Worm (Caenorhabditis elegans): ENCODE measurements around the gene T24C4.3.

T24C4.3 gene

ce11 chrIII:887874-888299 is 15.6 kb upstream of the T24C4.3 start (continued):
- no peak for TF ChIP-seq attf-4 (tag; optimal IDR thresholded peaks at IDR 0.05)
- TF ChIP-seq mdt-29 (GFP tag; IDR thresholded peaks at IDR 0.05): no peak
- TF ChIP-seq jun-1 (tag; optimal IDR thresholded peaks at IDR 0.05): no peak
- no peak for TF ChIP-seq nhr-10 (tag; optimal IDR thresholded peaks at IDR 0.05)
- TF ChIP-seq hif-1 (tag; optimal IDR thresholded peaks at IDR 0.05): peak in 1 of 2 experiments; percentile 65
- peak; percentile 92 for TF ChIP-seq fkh-10 (GFP tag; optimal IDR thresholded peaks at IDR 0.05)
- peak; percentile 1 to 72 for TF ChIP-seq mdl-1 (tag; optimal IDR thresholded peaks at IDR 0.05)
- no peak for TF ChIP-seq fos-1 (tag; optimal IDR thresholded peaks at IDR 0.05)
- peak; percentile 84 for TF ChIP-seq ceh-28 (tag; optimal IDR thresholded peaks at IDR 0.05)
- no peak for TF ChIP-seq mxl-2 (GFP tag; conservative IDR thresholded peaks at IDR 0.05)
- no peak for TF ChIP-seq unc-39 (tag; optimal IDR thresholded peaks at IDR 0.05)
- no peak for TF ChIP-seq zag-1 (tag; optimal IDR thresholded peaks at IDR 0.05)
- TF ChIP-seq egl-43 (GFP tag; IDR thresholded peaks at IDR 0.05): peak; percentile 76
- peak; percentile 51; the same call in 1 of the 2 replicates for TF ChIP-seq madf-9 (GFP tag; conservative IDR thresholded peaks at IDR 0.05)
- no peak for TF ChIP-seq ceh-44 (GFP tag; IDR thresholded peaks at IDR 0.05)
- TF ChIP-seq spr-3 (GFP tag; optimal IDR thresholded peaks at IDR 0.05): no peak
- 0 out of 2 replicates have a peak, but pooled peaks have one; percentile 20 for TF ChIP-seq arid-1 (GFP tag; conservative IDR thresholded peaks at IDR 0.05)
- TF ChIP-seq nhr-76 (tag; optimal IDR thresholded peaks at IDR 0.05): no peak
- peak; percentile 60 for TF ChIP-seq nhr-11 (tag; optimal IDR thresholded peaks at IDR 0.05)
- no peak for TF ChIP-seq unc-62 (GFP tag; optimal IDR thresholded peaks at IDR 0.05 in 1 of 2)
- no peak for TF ChIP-seq unc-62 (tag; optimal IDR thresholded peaks at IDR 0.05)
- TF ChIP-seq aha-1 (tag): peak; percentile 94
- no peak for TF ChIP-seq daf-12 (tag; optimal IDR thresholded peaks at IDR 0.05)
- TF ChIP-seq ZK546.5 (tag; optimal IDR thresholded peaks at IDR 0.05): no peak
- TF ChIP-seq T20F7.1 (GFP tag; optimal IDR thresholded peaks at IDR 0.05): peak; percentile 61
- TF ChIP-seq sdz-12 (GFP tag; optimal IDR thresholded peaks at IDR 0.05): no peak
- no peak for TF ChIP-seq tag-97 (GFP tag; IDR thresholded peaks at IDR 0.05)
- no peak for TF ChIP-seq ceh-62 (tag; optimal IDR thresholded peaks at IDR 0.05)
- TF ChIP-seq mes-2 (tag; optimal IDR thresholded peaks at IDR 0.05; ENCODE audit: poor library complexity, severe bottlenecking): peak; percentile 21
- TF ChIP-seq nhr-42 (GFP tag; IDR thresholded peaks at IDR 0.05): no peak
- peak; percentile 60 to 77 for TF ChIP-seq lsy-2 (tag; optimal IDR thresholded peaks at IDR 0.05)
- no peak for TF ChIP-seq Y105C5A.15 (GFP tag; IDR thresholded peaks at IDR 0.05)
- TF ChIP-seq nhr-237 (tag; optimal IDR thresholded peaks at IDR 0.05): no peak
- TF ChIP-seq Y48G9A.11 (GFP tag; IDR thresholded peaks at IDR 0.05): no peak
- TF ChIP-seq ces-1 (GFP tag; optimal IDR thresholded peaks at IDR 0.05): no peak
- TF ChIP-seq nhr-25 (tag; optimal IDR thresholded peaks at IDR 0.05; ENCODE audit: borderline replicate concordance, insufficient read depth): no peak
- TF ChIP-seq hlh-30 (tag; optimal IDR thresholded peaks at IDR 0.05; ENCODE audit: insufficient read depth): peak; percentile 88
- no peak for TF ChIP-seq daf-16 (GFP tag; optimal IDR thresholded peaks at IDR 0.05)
- TF ChIP-seq daf-16 (tag; optimal IDR thresholded peaks at IDR 0.05): peak; percentile 69
- no peak for TF ChIP-seq lir-3 (tag; optimal IDR thresholded peaks at IDR 0.05)
- TF ChIP-seq lin-38 (GFP tag; IDR thresholded peaks at IDR 0.05): peak; percentile 50; the same call in 1 of the 2 replicates
- TF ChIP-seq cey-2 (tag; optimal IDR thresholded peaks at IDR 0.05; ENCODE audit: borderline replicate concordance, insufficient read depth): no peak
- TF ChIP-seq set-16 (GFP tag; IDR thresholded peaks at IDR 0.05): peak; percentile 54
- TF ChIP-seq mxl-3 (GFP tag; optimal IDR thresholded peaks at IDR 0.05): peak; percentile 88
- TF ChIP-seq dmd-6 (GFP tag; IDR thresholded peaks at IDR 0.05): peak; percentile 77
- peak; percentile 48; the same call in 1 of the 2 replicates for TF ChIP-seq snpc-1.2 (GFP tag; IDR thresholded peaks at IDR 0.05)
- no peak for TF ChIP-seq skn-1 (tag; optimal IDR thresholded peaks at IDR 0.05)
- TF ChIP-seq nhr-77 (tag; optimal IDR thresholded peaks at IDR 0.05): no peak
- peak; percentile 65 for TF ChIP-seq nhr-28 (tag; optimal IDR thresholded peaks at IDR 0.05)
- peak; percentile 70 for TF ChIP-seq F37D6.2 (tag; optimal IDR thresholded peaks at IDR 0.05)
- TF ChIP-seq zip-2 (tag; optimal IDR thresholded peaks at IDR 0.05): no peak
- TF ChIP-seq hlh-11 (tag; optimal IDR thresholded peaks at IDR 0.05): peak; percentile 80
